Worm (Caenorhabditis elegans): Measurements from ENCODE around the gene F36D4.4.
A peak's percentile ranks its signal among the peaks of the same experiment; 100 is the strongest.

DNA sequence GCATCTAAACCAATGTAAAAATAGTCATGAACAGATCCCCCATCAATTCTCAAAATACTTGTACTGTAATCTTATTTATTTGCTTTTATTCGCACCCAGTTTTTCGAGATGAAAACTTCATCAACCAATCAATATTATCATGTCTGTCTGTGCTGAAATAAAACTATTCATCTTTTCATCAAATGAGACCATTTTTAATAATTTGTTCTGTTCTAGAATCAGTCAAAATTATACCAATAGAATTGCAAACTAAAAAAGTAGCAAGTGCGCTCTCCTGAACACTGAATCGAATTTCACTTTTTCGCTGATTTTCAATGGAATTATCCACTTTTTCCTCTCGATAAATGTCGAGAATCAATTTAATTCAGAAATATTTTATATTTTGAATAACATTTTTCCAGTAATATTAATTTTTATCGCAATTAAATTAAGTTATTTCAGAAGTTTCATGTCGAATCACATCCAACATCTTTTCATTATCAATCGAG is 14.5 kb downstream of the F36D4.4 start, which contains the start of gene trpp-4:
- no peak for TF ChIP-seq pha-4 (tag; optimal IDR thresholded peaks at IDR 0.05)
- TF ChIP-seq ces-1 (GFP tag; optimal IDR thresholded peaks at IDR 0.05): peak; percentile 85
- no peak for TF ChIP-seq ztf-11 (tag; optimal IDR thresholded peaks at IDR 0.05)
- no peak for TF ChIP-seq snpc-4 (tag; optimal IDR thresholded peaks at IDR 0.05)
- no peak for TF ChIP-seq lin-13 (tag; optimal IDR thresholded peaks at IDR 0.05)
